Worm (Caenorhabditis elegans): ENCODE data around the gene nep-18.

DNA sequence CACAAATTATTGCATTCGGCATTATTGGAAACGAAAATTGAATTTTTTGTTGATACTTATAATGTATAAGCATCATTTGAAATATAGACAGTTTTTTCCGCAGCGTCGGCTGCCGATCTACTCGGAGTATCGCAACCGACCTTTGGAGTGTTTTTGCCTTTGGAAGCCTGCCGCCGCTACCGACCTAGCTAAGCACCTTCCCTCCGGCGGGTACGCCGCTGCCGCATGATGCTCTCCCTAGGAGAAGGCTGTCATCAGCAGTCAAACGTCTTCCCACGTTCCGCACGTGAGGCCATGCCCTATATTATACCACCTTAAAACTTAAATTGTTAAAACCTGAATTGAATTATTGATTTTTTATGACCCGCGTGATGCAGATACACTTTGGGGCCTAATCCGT is 45.4 kb downstream of the nep-18 start:
- no peak for TF ChIP-seq W03F9.2 (tag; optimal IDR thresholded peaks at IDR 0.05)
- no peak for TF ChIP-seq him-1 (tag; optimal IDR thresholded peaks at IDR 0.05)
- no peak for TF ChIP-seq dao-5 (tag; optimal IDR thresholded peaks at IDR 0.05)

All from whole organism, L4/young adult.